Fruit fly (Drosophila melanogaster) S2 (cell line): ENCODE data around the gene CG32655.

ENCODE experiments used
- CG8478 ChIP-seq: fragments of >200 bp; optimal IDR thresholded peaks from 2 replicates; lab custom pipeline; 2018
- CTCF ChIP-seq, 2 experiments: fragments of >200 bp; optimal IDR thresholded peaks; 2 replicates each; lab custom pipeline; 2018

DNA sequence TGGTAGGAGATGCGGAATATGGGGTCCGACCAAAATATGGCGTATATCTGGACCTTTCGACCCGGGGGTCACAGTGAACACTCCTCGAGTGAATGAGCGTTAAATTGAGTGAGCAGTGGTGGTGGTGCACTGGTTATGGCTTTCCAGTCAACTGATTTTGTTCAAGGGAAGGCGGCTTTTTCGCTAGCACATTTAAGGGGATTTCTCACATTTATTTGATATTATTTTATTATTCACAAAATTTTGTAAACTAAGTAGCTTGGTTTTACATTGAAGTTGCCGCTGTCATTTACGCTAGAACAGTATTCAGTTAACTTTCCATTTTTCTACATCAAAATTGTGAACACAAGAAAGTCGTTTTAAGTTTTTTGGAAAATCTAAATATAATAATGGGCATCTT is 38.7 kb upstream of the CG32655 start, which contains the start of gene CG45603:
- TF ChIP-seq CG8478 (lab: Kevin White, UChicago) (no peak), CTCF (optimal IDR thresholded peaks at IDR 0.05; lab: Kevin White, UChicago) (no peak)
